Fruit fly (Drosophila melanogaster): ENCODE results near the gene Obp83cd.

DNA sequence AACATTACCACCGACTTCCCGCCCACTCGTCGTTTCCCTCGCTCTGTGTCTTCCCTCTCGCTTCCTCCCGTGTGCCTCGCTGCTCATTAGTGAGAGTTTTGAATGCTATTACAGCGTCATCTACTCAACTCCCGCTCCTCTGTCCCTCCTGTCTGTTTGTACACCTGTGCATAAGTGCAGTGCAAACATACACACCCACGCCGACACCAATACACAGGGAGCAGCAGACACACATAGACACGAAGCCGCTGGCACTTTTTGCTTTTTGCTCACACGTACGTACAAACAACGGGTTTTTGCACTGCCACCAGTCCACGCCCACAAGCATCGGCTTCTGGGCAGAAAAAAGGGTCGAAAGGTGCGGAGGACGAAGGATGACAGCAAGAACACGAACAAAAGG is 33.8 kb downstream of the Obp83cd start:
- TF ChIP-seq CG8478 (optimal IDR thresholded peaks at IDR 0.05) (no peak), CTCF (optimal IDR thresholded peaks at IDR 0.05) (no peak)
